Worm (Caenorhabditis elegans): Measurements from ENCODE around the gene T04F8.7.

Gene T04F8.7

ce11 chrX:11700263-11700662 is 19.5 kb upstream of the T04F8.7 start, which contains the start of gene C44C10.15:
C44C10.15 (minus strand) TSS chrX:11700363.
- no peak for TF ChIP-seq ces-1 (GFP tag; optimal IDR thresholded peaks at IDR 0.05)
- no peak for TF ChIP-seq fkh-8 (tag; optimal IDR thresholded peaks at IDR 0.05)
- TF ChIP-seq zip-4 (GFP tag; optimal IDR thresholded peaks at IDR 0.05) = no peak
- TF ChIP-seq nhr-12 (tag; optimal IDR thresholded peaks at IDR 0.05) = no peak
- TF ChIP-seq unc-30 (tag; optimal IDR thresholded peaks at IDR 0.05) = no peak
- TF ChIP-seq ceh-90 (tag; optimal IDR thresholded peaks at IDR 0.05) = no peak
- no peak for TF ChIP-seq ceh-82 (tag; optimal IDR thresholded peaks at IDR 0.05)
- no peak for TF ChIP-seq fkh-4 (tag; optimal IDR thresholded peaks at IDR 0.05; ENCODE audit: borderline replicate concordance)
- no peak for TF ChIP-seq lir-3 (tag; optimal IDR thresholded peaks at IDR 0.05; ENCODE audit: poor library complexity)
- TF ChIP-seq jun-1 (tag; optimal IDR thresholded peaks at IDR 0.05) = no peak
- no peak for TF ChIP-seq sox-4 (tag; optimal IDR thresholded peaks at IDR 0.05)
- no peak for TF ChIP-seq nhr-90 (tag; optimal IDR thresholded peaks at IDR 0.05; ENCODE audit: poor library complexity)
- no peak for TF ChIP-seq ztf-4 (tag; optimal IDR thresholded peaks at IDR 0.05)
- no peak for TF ChIP-seq xbp-1 (tag; optimal IDR thresholded peaks at IDR 0.05)

DNA sequence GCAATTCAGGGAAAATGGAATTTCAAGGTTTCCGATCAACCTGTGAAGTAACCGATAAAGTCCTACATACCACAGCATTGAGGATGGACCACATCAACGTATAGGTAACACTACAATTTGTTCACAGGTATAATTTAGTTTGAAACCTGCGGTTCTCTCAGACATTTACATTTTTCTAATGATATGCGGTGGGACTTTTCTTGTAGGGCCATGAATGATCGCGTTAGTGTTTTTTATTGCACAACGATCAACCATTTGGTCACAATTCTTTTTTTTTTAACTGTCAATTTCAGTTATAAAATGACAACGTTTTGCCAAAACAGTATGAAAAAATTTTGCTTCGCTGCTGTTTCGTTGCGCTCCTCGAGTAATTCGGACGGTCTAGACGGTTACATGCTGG is 15.9 kb upstream of the T04F8.7 start, which contains the start of gene C44C10.12:
Gene C44C10.12 (plus strand): TSS at position 301 of the 400 bp plus-strand sequence.
- TF ChIP-seq efl-1 (optimal IDR thresholded peaks at IDR 0.05) (no peak), efl-1 (GFP tag; optimal IDR thresholded peaks at IDR 0.05 in 1 of 2) (no peak), unc-130 (tag; optimal IDR thresholded peaks at IDR 0.05) (no peak), ztf-11 (tag; optimal IDR thresholded peaks at IDR 0.05) (no peak), ama-1 (optimal IDR thresholded peaks at IDR 0.05) (no peak), nhr-47 (tag; optimal IDR thresholded peaks at IDR 0.05) (no peak), skn-1 (tag; optimal IDR thresholded peaks at IDR 0.05) (no peak), F16B12.6 (tag; optimal IDR thresholded peaks at IDR 0.05) (no peak), nhr-76 (tag; optimal IDR thresholded peaks at IDR 0.05) (no peak), sox-4 (tag; optimal IDR thresholded peaks at IDR 0.05) (no peak), dsc-1 (tag; optimal IDR thresholded peaks at IDR 0.05) (no peak)

DNA sequence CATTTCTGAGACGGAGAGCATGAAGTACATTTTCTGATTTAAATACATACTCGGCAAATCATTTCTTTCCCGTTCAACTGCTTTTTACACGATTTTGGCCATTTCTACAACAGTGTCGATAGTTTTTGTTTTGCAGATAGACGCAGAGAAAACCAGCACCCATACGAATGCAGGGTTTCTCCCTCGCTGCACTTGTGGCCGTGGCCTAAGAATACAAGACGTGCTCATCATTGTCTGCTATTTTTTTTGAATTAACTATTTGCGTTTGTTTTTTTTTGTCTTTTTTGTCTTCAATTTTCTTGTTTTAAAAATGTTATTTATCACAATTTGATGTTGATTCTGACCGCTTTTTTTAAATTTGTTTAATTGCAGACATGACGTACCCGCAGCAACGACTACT is 12.3 kb upstream of the T04F8.7 start, which contains the start of gene smcl-1:
Gene smcl-1 (plus strand): TSS at position 373 of the 400 bp plus-strand sequence.
- TF ChIP-seq egl-27 (tag; optimal IDR thresholded peaks at IDR 0.05) = no peak
- peak; percentile 14 for TF ChIP-seq fkh-4 (tag; optimal IDR thresholded peaks at IDR 0.05; ENCODE audit: borderline replicate concordance)
- peak; percentile 23 for TF ChIP-seq unc-130 (tag; optimal IDR thresholded peaks at IDR 0.05)
- no peak for TF ChIP-seq jun-1 (tag; optimal IDR thresholded peaks at IDR 0.05)
- TF ChIP-seq mdl-1 (tag; optimal IDR thresholded peaks at IDR 0.05) = peak in 1 of 2 experiments; percentile 28
- TF ChIP-seq blmp-1 (tag; optimal IDR thresholded peaks at IDR 0.05) = peak; percentile 55
- TF ChIP-seq nhr-85 (tag) = peak; percentile 64
- TF ChIP-seq rnt-1 (tag; optimal IDR thresholded peaks at IDR 0.05) = peak; percentile 79
- TF ChIP-seq mep-1 (tag; optimal IDR thresholded peaks at IDR 0.05) = peak; percentile 8
- TF ChIP-seq lin-35 (GFP tag; optimal IDR thresholded peaks at IDR 0.05) = peak in 1 of 2 experiments; percentile 10
- no peak for TF ChIP-seq sup-37 (GFP tag; optimal IDR thresholded peaks at IDR 0.05)
- no peak for TF ChIP-seq ceh-8 (GFP tag; optimal IDR thresholded peaks at IDR 0.05)
- peak; percentile 30 for TF ChIP-seq swsn-7 (tag; optimal IDR thresholded peaks at IDR 0.05)
- TF ChIP-seq fkh-8 (tag; optimal IDR thresholded peaks at IDR 0.05) = peak; percentile 7
- peak; percentile 10 for TF ChIP-seq C16A3.4 (tag; optimal IDR thresholded peaks at IDR 0.05)
- TF ChIP-seq ceh-82 (tag; optimal IDR thresholded peaks at IDR 0.05) = peak; percentile 10 to 63 (median 17)
- TF ChIP-seq lin-14 (GFP tag; optimal IDR thresholded peaks at IDR 0.05) = peak; percentile 85
- peak in 2 of 3 experiments; percentile 5 to 47 for TF ChIP-seq dpl-1 (GFP tag; optimal IDR thresholded peaks at IDR 0.05)
- peak; percentile 45 for TF ChIP-seq nhr-20 (tag; optimal IDR thresholded peaks at IDR 0.05)
- TF ChIP-seq nhr-90 (tag; optimal IDR thresholded peaks at IDR 0.05; ENCODE audit: poor library complexity) = peak; percentile 26
- no peak for TF ChIP-seq zip-4 (GFP tag; optimal IDR thresholded peaks at IDR 0.05)
- TF ChIP-seq isw-1 (GFP tag; IDR thresholded peaks at IDR 0.05) = no peak
- TF ChIP-seq fkh-10 (GFP tag; optimal IDR thresholded peaks at IDR 0.05) = no peak
- peak; percentile 24 for TF ChIP-seq xbp-1 (tag; optimal IDR thresholded peaks at IDR 0.05)
- no peak for TF ChIP-seq hlh-17 (GFP tag; optimal IDR thresholded peaks at IDR 0.05; ENCODE audit: borderline replicate concordance)
- peak; percentile 66 for TF ChIP-seq skn-1 (tag; optimal IDR thresholded peaks at IDR 0.05)
- no peak for TF ChIP-seq hpl-2 (GFP tag; optimal IDR thresholded peaks at IDR 0.05)
- TF ChIP-seq aha-1 (tag; optimal IDR thresholded peaks at IDR 0.05) = no peak
- TF ChIP-seq lir-3 (tag; optimal IDR thresholded peaks at IDR 0.05; ENCODE audit: poor library complexity) = peak; percentile 55
- no peak for TF ChIP-seq lin-13 (GFP tag; optimal IDR thresholded peaks at IDR 0.05)
- peak in 1 of 2 experiments; percentile 28 for TF ChIP-seq efl-1 (optimal IDR thresholded peaks at IDR 0.05)
- peak in 1 of 2 experiments; percentile 26 for TF ChIP-seq efl-1 (GFP tag; optimal IDR thresholded peaks at IDR 0.05 in 1 of 2)
